Fruit fly (Drosophila melanogaster): ENCODE measurements around the gene CG46339.

CG46339 gene

DNA sequence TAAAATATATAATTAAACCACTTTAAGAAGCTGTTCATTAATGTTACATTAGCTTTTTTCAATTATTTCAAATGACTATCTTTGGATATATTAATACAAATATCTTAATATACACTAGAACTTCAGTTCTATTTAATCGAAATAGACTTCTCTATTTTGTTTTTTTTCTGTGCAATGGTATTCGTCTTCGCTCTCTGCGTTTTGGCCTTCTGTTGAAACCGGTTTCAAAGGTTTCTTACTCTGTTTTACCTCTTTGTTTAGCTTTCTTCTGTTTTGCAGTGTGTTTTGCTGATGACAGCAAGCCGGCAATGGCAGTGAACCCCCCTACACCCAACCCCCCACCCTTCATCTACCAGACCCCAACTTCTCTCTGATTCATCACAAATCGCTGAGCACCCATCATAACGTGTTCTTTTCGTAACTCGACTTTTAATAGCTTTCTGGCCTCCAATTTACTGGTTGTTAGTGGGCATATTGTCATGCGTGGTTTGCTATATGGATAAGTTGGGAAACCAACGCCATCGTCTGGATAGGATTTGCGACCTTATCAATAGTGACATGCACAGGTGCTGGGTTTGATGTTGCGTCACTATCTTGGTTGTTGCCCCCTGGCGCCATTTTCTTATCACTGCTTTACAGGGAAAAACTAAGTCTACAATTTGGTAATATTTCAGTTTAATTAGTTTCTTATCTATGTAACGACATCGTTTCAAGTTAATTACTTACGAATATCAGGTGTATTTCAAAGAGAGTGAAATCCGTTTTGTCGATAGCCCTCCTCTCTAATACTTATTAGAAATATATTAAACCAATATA, 53.5 kb downstream of the CG46339 start (continued):
- TF ChIP-seq CG4424 (GFP tag; optimal IDR thresholded peaks at IDR 0.05) (no peak), en (GFP tag; optimal IDR thresholded peaks at IDR 0.05) (no peak), ewg (GFP tag; optimal IDR thresholded peaks at IDR 0.05) (no peak), cato (GFP tag; optimal IDR thresholded peaks at IDR 0.05; ENCODE audit: borderline replicate concordance) (no peak), dmrt99B (tag; optimal IDR thresholded peaks at IDR 0.05) (peak; percentile 41), D19B (GFP tag; optimal IDR thresholded peaks at IDR 0.05) (no peak), CG2889 (GFP tag; IDR thresholded peaks at IDR 0.05) (no peak), CG15514 (GFP tag; optimal IDR thresholded peaks at IDR 0.05) (no peak), CG15479 (GFP tag; optimal IDR thresholded peaks at IDR 0.05) (no peak), CG18599 (GFP tag; optimal IDR thresholded peaks at IDR 0.05) (no peak), caup (GFP tag; optimal IDR thresholded peaks at IDR 0.05; ENCODE audit: severe bottlenecking) (no peak), CG16815 (GFP tag; optimal IDR thresholded peaks at IDR 0.05) (no peak), CG4282 (GFP tag; optimal IDR thresholded peaks at IDR 0.05) (no peak), ab (GFP tag; optimal IDR thresholded peaks at IDR 0.05) (no peak), Ssrp (tag; optimal IDR thresholded peaks at IDR 0.05) (peak; percentile 48), Optix (GFP tag; IDR thresholded peaks at IDR 0.05) (no peak), MTF-1 (GFP tag; optimal IDR thresholded peaks at IDR 0.05; ENCODE audit: borderline replicate concordance) (no peak), Dek (tag; optimal IDR thresholded peaks at IDR 0.05) (no peak), Xbp1 (GFP tag; optimal IDR thresholded peaks at IDR 0.05) (peak; percentile 16), Sry-β (GFP tag; optimal IDR thresholded peaks at IDR 0.05) (no peak), Myb (GFP tag; optimal IDR thresholded peaks at IDR 0.05) (no peak), tgo (GFP tag; IDR thresholded peaks at IDR 0.05) (no peak; the same call in 2 of the 3 replicates), lola (GFP tag; optimal IDR thresholded peaks at IDR 0.05) (peak in 1 of 3 experiments; percentile 47), Sin3A (optimal IDR thresholded peaks at IDR 0.05) (no peak), CG2116 (GFP tag; optimal IDR thresholded peaks at IDR 0.05) (no peak), btn (GFP tag; optimal IDR thresholded peaks at IDR 0.05) (no peak), CG10462 (GFP tag; optimal IDR thresholded peaks at IDR 0.05) (no peak), sug (tag; optimal IDR thresholded peaks at IDR 0.05) (peak; percentile 91), CG7786 (GFP tag; optimal IDR thresholded peaks at IDR 0.05) (no peak), jing (GFP tag; optimal IDR thresholded peaks at IDR 0.05) (no peak), cwo (GFP tag; optimal IDR thresholded peaks at IDR 0.05) (no peak), ato (GFP tag; IDR thresholded peaks at IDR 0.05; ENCODE audit: partially characterized antibody) (no peak), stc (GFP tag; IDR thresholded peaks at IDR 0.05) (no peak), CTCF (GFP tag; optimal IDR thresholded peaks at IDR 0.05) (no peak), CG10147 (GFP tag; optimal IDR thresholded peaks at IDR 0.05) (peak; percentile 13), slou (GFP tag; optimal IDR thresholded peaks at IDR 0.05) (no peak), Jarid2 (GFP tag; optimal IDR thresholded peaks at IDR 0.05) (no peak), gem (tag; optimal IDR thresholded peaks at IDR 0.05) (peak; percentile 61), CG12104 (GFP tag; optimal IDR thresholded peaks at IDR 0.05) (no peak), CG18011 (GFP tag; optimal IDR thresholded peaks at IDR 0.05) (no peak), CG9437 (GFP tag; optimal IDR thresholded peaks at IDR 0.05) (no peak), Hey (tag; optimal IDR thresholded peaks at IDR 0.05) (no peak), HLH54F (GFP tag; optimal IDR thresholded peaks at IDR 0.05) (no peak), insv (GFP tag; optimal IDR thresholded peaks at IDR 0.05) (no peak), bab2 (GFP tag; optimal IDR thresholded peaks at IDR 0.05) (no peak), CG16779 (GFP tag; IDR thresholded peaks at IDR 0.05) (no peak), CG12155 (GFP tag; optimal IDR thresholded peaks at IDR 0.05) (no peak), CG18476 (GFP tag; optimal IDR thresholded peaks at IDR 0.05) (no peak), CG14667 (GFP tag; IDR thresholded peaks at IDR 0.05) (no peak)
